Worm (Caenorhabditis elegans): ENCODE results near the gene epg-3.

DNA sequence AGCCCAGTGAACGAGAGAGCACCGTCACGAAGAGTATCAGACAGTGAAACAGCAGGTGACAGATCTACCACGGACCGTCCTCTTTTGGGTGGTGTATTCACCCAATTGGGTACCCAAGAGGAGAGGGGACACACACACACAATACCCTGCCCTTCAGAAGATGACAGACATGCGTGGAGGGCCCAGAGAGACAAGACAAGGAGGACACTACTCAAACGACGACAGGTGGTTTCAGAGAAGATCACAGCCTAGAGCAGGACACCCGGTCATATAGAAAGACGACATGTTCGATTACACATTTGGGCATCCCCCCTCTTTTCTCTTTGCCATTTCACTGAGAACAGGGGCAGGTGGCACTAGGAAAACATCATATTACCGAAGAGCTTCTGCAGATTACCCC is 40.3 kb upstream of the epg-3 start:
- no peak for TF ChIP-seq nhr-76 (tag; optimal IDR thresholded peaks at IDR 0.05)
- TF ChIP-seq unc-39 (tag; optimal IDR thresholded peaks at IDR 0.05), result no peak
- no peak for TF ChIP-seq nhr-237 (tag; optimal IDR thresholded peaks at IDR 0.05)
- TF ChIP-seq nhr-28 (tag; optimal IDR thresholded peaks at IDR 0.05), result no peak
